Fruit fly (Drosophila melanogaster) whole organism, embryonic: ENCODE data around the gene Prosalpha6.
A peak's percentile ranks its signal among the peaks of the same experiment; 100 is the strongest.

ENCODE experiments used
- ATbp ChIP-seq: fragments of 200-800 bp; sonication (Bioruptor generic); optimal IDR thresholded peaks from 2 replicates; lab custom pipeline; 2017; ENCODE audit warnings: missing biosample characterization, mild to moderate bottlenecking, missing genetic modification characterization, missing genetic modification reagents
- Atf3 ChIP-seq: fragments of 200-800 bp; sonication (Bioruptor generic); optimal IDR thresholded peaks from 3 replicates; lab custom pipeline; 2016; ENCODE audit warnings: missing biosample characterization, missing genetic modification characterization
- B-H1 ChIP-seq: fragments of 200-800 bp; sonication (Bioruptor generic); IDR thresholded peaks from 3 replicates; pipeline ENCODE4 v1.3.6; 2022; ENCODE audit warnings: missing biosample characterization, missing genetic modification characterization
- Bgb ChIP-seq: fragments of 200-800 bp; sonication (Bioruptor generic); IDR thresholded peaks from 2 replicates; pipeline ENCODE4 v1.3.6; 2022; ENCODE audit warnings: missing biosample characterization, missing genetic modification characterization; ENCODE audit not compliant: partially characterized antibody
- CG11085 ChIP-seq: fragments of 200-800 bp; sonication (Bioruptor generic); IDR thresholded peaks from 2 replicates; pipeline ENCODE4 v1.3.6; 2022; ENCODE audit warnings: missing biosample characterization, missing genetic modification characterization
- CG12219 ChIP-seq: fragments of 200-800 bp; sonication (Bioruptor generic); optimal IDR thresholded peaks from 3 replicates; lab custom pipeline; 2018; ENCODE audit warnings: missing biosample characterization, mild to moderate bottlenecking, missing genetic modification characterization
- CG13775 ChIP-seq: fragments of 200-800 bp; sonication (Bioruptor generic); optimal IDR thresholded peaks from 3 replicates; lab custom pipeline; 2017; ENCODE audit warnings: missing biosample characterization, mild to moderate bottlenecking, missing genetic modification characterization
- CG14965 ChIP-seq: fragments of 200-800 bp; sonication (Bioruptor generic); optimal IDR thresholded peaks from 2 replicates; lab custom pipeline; 2016; ENCODE audit warnings: missing biosample characterization, missing genetic modification characterization, borderline replicate concordance
- CG1647 ChIP-seq: fragments of 200-800 bp; sonication (Bioruptor generic); optimal IDR thresholded peaks from 3 replicates; lab custom pipeline; 2016; ENCODE audit warnings: missing biosample characterization, missing genetic modification characterization
- CG16813 ChIP-seq: fragments of 200-800 bp; sonication (Bioruptor generic); IDR thresholded peaks from 3 replicates; pipeline ENCODE4 v1.3.6; 2022; ENCODE audit warnings: missing biosample characterization, missing genetic modification characterization; ENCODE audit not compliant: partially characterized antibody
- CG32772 ChIP-seq: fragments of 200-800 bp; sonication (Bioruptor generic); IDR thresholded peaks from 2 replicates; pipeline ENCODE4 v1.3.6; 2022; ENCODE audit warnings: missing biosample characterization, missing genetic modification characterization
- CG3847 ChIP-seq: fragments of 200-800 bp; sonication (Bioruptor generic); IDR thresholded peaks from 2 replicates; pipeline ENCODE4 v1.3.6; 2022; ENCODE audit warnings: missing biosample characterization, missing genetic modification characterization
- CG42726 ChIP-seq: fragments of 200-800 bp; sonication (Bioruptor generic); IDR thresholded peaks from 2 replicates; pipeline ENCODE4 v1.3.6; 2022; ENCODE audit warnings: missing biosample characterization, missing genetic modification characterization; ENCODE audit not compliant: partially characterized antibody
- CG7839 ChIP-seq: fragments of 200-800 bp; sonication (Bioruptor generic); optimal IDR thresholded peaks from 3 replicates; lab custom pipeline; 2018; ENCODE audit warnings: missing biosample characterization, mild to moderate bottlenecking, missing genetic modification characterization, moderate library complexity
- CG8290 ChIP-seq, 3 experiments: fragments of 200-800 bp; sonication (Bioruptor generic); optimal IDR thresholded peaks; 2 replicates each; lab custom pipeline; 2016 to 2019; ENCODE audit warnings: missing biosample characterization in 3 of 3, missing genetic modification characterization in 3 of 3, mild to moderate bottlenecking in 2 of 3, moderate library complexity in 1 of 3
- CG9797 ChIP-seq: fragments of 200-800 bp; sonication (Bioruptor generic); optimal IDR thresholded peaks from 3 replicates; lab custom pipeline; 2018; ENCODE audit warnings: missing biosample characterization, mild to moderate bottlenecking, missing genetic modification characterization
- CTCF ChIP-seq: fragments of 200-800 bp; sonication (Bioruptor generic); optimal IDR thresholded peaks from 2 replicates; lab custom pipeline; 2017; ENCODE audit warnings: missing biosample characterization, mild to moderate bottlenecking, missing genetic modification characterization, moderate library complexity
- D ChIP-seq, 2 experiments: fragments of 200-800 bp in 1 of 2; fragments of >200 bp in 1 of 2; sonication (Bioruptor generic) in 1 of 2; optimal IDR thresholded peaks; 2 replicates in 1 of 2; 3 replicates in 1 of 2; lab custom pipeline; 2017; ENCODE audit warnings: mild to moderate bottlenecking in 1 of 2, missing biosample characterization in 1 of 2, missing genetic modification characterization in 1 of 2, missing genetic modification reagents in 1 of 2
- D19A ChIP-seq: fragments of 200-800 bp; optimal IDR thresholded peaks from 3 replicates; lab custom pipeline; 2019; ENCODE audit warnings: missing biosample characterization, mild to moderate bottlenecking, missing genetic modification characterization, moderate library complexity
- Dek ChIP-seq: fragments of 200-800 bp; sonication (Bioruptor generic); optimal IDR thresholded peaks from 3 replicates; lab custom pipeline; 2019; ENCODE audit warnings: missing biosample characterization, mild to moderate bottlenecking, missing genetic modification characterization, moderate library complexity
- H2.0 ChIP-seq: fragments of 200-800 bp; sonication (Bioruptor generic); IDR thresholded peaks from 2 replicates; pipeline ENCODE4 v1.3.6; 2022; ENCODE audit warnings: missing biosample characterization, missing genetic modification characterization
- HLH4C ChIP-seq: fragments of 200-800 bp; sonication (Bioruptor generic); IDR thresholded peaks from 3 replicates; pipeline ENCODE4 v1.3.6; 2022; ENCODE audit warnings: missing biosample characterization, missing genetic modification characterization; ENCODE audit not compliant: partially characterized antibody
- HmgD ChIP-seq: fragments of 200-800 bp; sonication (Bioruptor generic); optimal IDR thresholded peaks from 3 replicates; lab custom pipeline; 2016; ENCODE audit warnings: missing biosample characterization, missing genetic modification characterization
- Hr3 ChIP-seq: fragments of 200-800 bp; sonication (Bioruptor generic); optimal IDR thresholded peaks from 3 replicates; lab custom pipeline; 2016; ENCODE audit warnings: missing biosample characterization, missing genetic modification characterization
- Meics ChIP-seq: fragments of 200-800 bp; sonication (Bioruptor generic); optimal IDR thresholded peaks from 2 replicates; lab custom pipeline; 2017; ENCODE audit warnings: missing biosample characterization, mild to moderate bottlenecking, missing genetic modification characterization
- Mrtf ChIP-seq: fragments of 200-800 bp; sonication (Bioruptor generic); IDR thresholded peaks from 3 replicates; pipeline ENCODE4 v1.3.6; 2022; ENCODE audit warnings: missing biosample characterization, missing genetic modification characterization
- NFAT ChIP-seq: fragments of 200-800 bp; sonication (Bioruptor generic); IDR thresholded peaks from 2 replicates; pipeline ENCODE4 v1.3.6; 2022; ENCODE audit warnings: missing biosample characterization, missing genetic modification characterization
- Six4 ChIP-seq: fragments of 200-800 bp; sonication (Bioruptor generic); optimal IDR thresholded peaks from 2 replicates; lab custom pipeline; 2016; ENCODE audit warnings: missing biosample characterization, missing genetic modification characterization
- Spps ChIP-seq: fragments of 200-800 bp; sonication (Bioruptor generic); optimal IDR thresholded peaks from 2 replicates; lab custom pipeline; 2018; ENCODE audit warnings: missing biosample characterization, mild to moderate bottlenecking, missing genetic modification characterization
- abd-A ChIP-seq: fragments of 200-800 bp; sonication (Bioruptor generic); optimal IDR thresholded peaks from 3 replicates; lab custom pipeline; 2019; ENCODE audit warnings: missing biosample characterization, mild to moderate bottlenecking, missing genetic modification characterization, moderate library complexity
- ap ChIP-seq: fragments of 200-800 bp; sonication (Bioruptor generic); IDR thresholded peaks from 2 replicates; pipeline ENCODE4 v1.3.6; 2022; ENCODE audit warnings: missing biosample characterization, missing genetic modification characterization
- br ChIP-seq: fragments of >200 bp; optimal IDR thresholded peaks from 2 replicates; lab custom pipeline; 2017
- btn ChIP-seq: fragments of 200-800 bp; sonication (Bioruptor generic); optimal IDR thresholded peaks from 2 replicates; lab custom pipeline; 2016; ENCODE audit warnings: missing biosample characterization, missing genetic modification characterization
- dmrt99B ChIP-seq: fragments of 200-800 bp; sonication (Bioruptor generic); optimal IDR thresholded peaks from 2 replicates; lab custom pipeline; 2018; ENCODE audit warnings: missing biosample characterization, mild to moderate bottlenecking, missing genetic modification characterization, moderate library complexity
- esg ChIP-seq: fragments of 200-800 bp; sonication (Bioruptor generic); conservative IDR thresholded peaks from 2 replicates; pipeline ENCODE4 v1.3.6; 2022; ENCODE audit warnings: missing biosample characterization, missing genetic modification characterization
- fd64A ChIP-seq: fragments of 200-800 bp; sonication (Bioruptor generic); optimal IDR thresholded peaks from 3 replicates; lab custom pipeline; 2018; ENCODE audit warnings: missing biosample characterization, mild to moderate bottlenecking, missing genetic modification characterization
- gfzf ChIP-seq: fragments of 200-800 bp; sonication (Bioruptor generic); optimal IDR thresholded peaks from 2 replicates; lab custom pipeline; 2016; ENCODE audit warnings: missing biosample characterization, mild to moderate bottlenecking, missing genetic modification characterization, moderate library complexity
- inv ChIP-seq: fragments of 200-800 bp; sonication (Bioruptor generic); IDR thresholded peaks from 2 replicates; pipeline ENCODE4 v1.3.6; 2022; ENCODE audit warnings: missing biosample characterization, missing genetic modification characterization; ENCODE audit not compliant: partially characterized antibody
- kay ChIP-seq: fragments of 200-800 bp; sonication (Bioruptor generic); optimal IDR thresholded peaks from 2 replicates; lab custom pipeline; 2016; ENCODE audit warnings: missing biosample characterization, missing genetic modification characterization
- lov ChIP-seq, 2 experiments: fragments of 200-800 bp in 1 of 2; fragments of >200 bp in 1 of 2; sonication (Bioruptor generic) in 1 of 2; IDR thresholded peaks in 1 of 2; optimal IDR thresholded peaks in 1 of 2; 2 replicates in 1 of 2; 3 replicates in 1 of 2; pipeline versions ENCODE4 v1.3.6 to Lab custom; 2017 to 2022; ENCODE audit warnings: missing biosample characterization in 1 of 2, missing genetic modification characterization in 1 of 2
- odd ChIP-seq: fragments of 200-800 bp; sonication (Bioruptor generic); optimal IDR thresholded peaks from 2 replicates; lab custom pipeline; 2017; ENCODE audit warnings: missing biosample characterization, mild to moderate bottlenecking, missing genetic modification characterization
- pb ChIP-seq: fragments of 200-800 bp; sonication (Bioruptor generic); optimal IDR thresholded peaks from 3 replicates; lab custom pipeline; 2016; ENCODE audit warnings: missing biosample characterization, missing genetic modification characterization
- pfk ChIP-seq: fragments of 200-800 bp; sonication (Bioruptor generic); optimal IDR thresholded peaks from 2 replicates; lab custom pipeline; 2018; ENCODE audit warnings: missing biosample characterization, mild to moderate bottlenecking, missing genetic modification characterization, moderate library complexity
- phol ChIP-seq: fragments of 200-800 bp; sonication (Bioruptor generic); optimal IDR thresholded peaks from 3 replicates; lab custom pipeline; 2018; ENCODE audit warnings: missing biosample characterization, mild to moderate bottlenecking, missing genetic modification characterization, moderate library complexity
- row ChIP-seq: fragments of 200-800 bp; sonication (Bioruptor generic); IDR thresholded peaks from 3 replicates; pipeline ENCODE4 v1.3.6; 2022; ENCODE audit warnings: missing biosample characterization, missing genetic modification characterization
- sisA ChIP-seq: fragments of 200-800 bp; sonication (Bioruptor generic); IDR thresholded peaks from 2 replicates; pipeline ENCODE4 v1.3.6; 2022; ENCODE audit warnings: missing biosample characterization, missing genetic modification characterization
- slp2 ChIP-seq: fragments of 200-800 bp; sonication (Bioruptor generic); optimal IDR thresholded peaks from 2 replicates; lab custom pipeline; 2016; ENCODE audit warnings: missing biosample characterization, missing genetic modification characterization
- ssp ChIP-seq: fragments of 200-800 bp; sonication (Bioruptor generic); IDR thresholded peaks from 2 replicates; pipeline ENCODE4 v1.3.6; 2022; ENCODE audit warnings: missing biosample characterization, missing genetic modification characterization
- tio ChIP-seq: fragments of 200-800 bp; sonication (Bioruptor generic); optimal IDR thresholded peaks from 2 replicates; lab custom pipeline; 2017; ENCODE audit warnings: missing biosample characterization, missing genetic modification characterization, inconsistent platforms
- toy ChIP-seq: fragments of 200-800 bp; sonication (Bioruptor generic); IDR thresholded peaks from 2 replicates; pipeline ENCODE4 v1.3.6; 2022; ENCODE audit warnings: missing biosample characterization, missing genetic modification characterization
- tup ChIP-seq: fragments of 200-800 bp; sonication (Bioruptor generic); optimal IDR thresholded peaks from 2 replicates; lab custom pipeline; 2016; ENCODE audit warnings: missing biosample characterization, mild to moderate bottlenecking, missing genetic modification characterization, moderate library complexity

Prosalpha6 gene

DNA sequence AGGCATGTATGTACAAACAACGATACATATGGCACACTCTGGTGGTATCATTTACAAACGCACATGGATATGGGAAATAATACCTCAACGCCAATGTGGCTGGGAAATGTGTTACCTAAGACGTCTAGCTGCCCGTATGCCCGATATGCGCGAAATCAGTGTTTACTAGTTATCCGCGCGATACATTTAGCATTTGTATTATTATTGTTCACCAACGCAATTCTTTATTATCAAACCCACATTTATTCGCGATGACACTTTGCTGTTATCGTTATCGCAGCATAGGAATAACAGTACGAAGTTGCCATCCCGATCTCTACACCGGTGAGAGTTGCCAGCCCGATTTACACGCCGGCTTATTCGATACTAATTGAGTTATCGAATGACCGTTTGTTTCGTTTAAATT is 25.6 kb downstream of the Prosalpha6 start, which contains the start of gene chico (continued):
- TF ChIP-seq CG16813 (GFP tag; lab: Robert Waterston, UW) (peak; percentile 53), CG1647 (no peak), gfzf (GFP tag; lab: Kevin White, UChicago) (peak; percentile 38), lov (optimal IDR thresholded peaks at IDR 0.05; lab: Kevin White, UChicago) (no peak), lov (GFP tag; IDR thresholded peaks at IDR 0.05; lab: Robert Waterston, UW) (no peak), CG9797 (GFP tag; lab: Kevin White, UChicago) (peak; percentile 53), CG13775 (GFP tag; lab: Kevin White, UChicago) (no peak), ssp (GFP tag; lab: Robert Waterston, UW) (no peak), Bgb (GFP tag; lab: Robert Waterston, UW) (peak; percentile 77), HLH4C (GFP tag; lab: Robert Waterston, UW) (peak; percentile 80), Meics (GFP tag; lab: Kevin White, UChicago) (no peak), odd (GFP tag; lab: Kevin White, UChicago) (no peak), Mrtf (GFP tag; lab: Robert Waterston, UW) (no peak), B-H1 (no peak), CG42726 (peak; percentile 35; the same call in 1 of the 2 replicates), ATbp (GFP tag; lab: Kevin White, UChicago) (no peak), CG8290 (GFP tag; optimal IDR thresholded peaks at IDR 0.05; lab: Kevin White, UChicago) (no peak), CG8290 (tag; optimal IDR thresholded peaks at IDR 0.05; lab: Kevin White, UChicago) (no peak), Atf3 (GFP tag; lab: Kevin White, UChicago) (no peak), phol (tag; lab: Kevin White, UChicago) (peak; percentile 43), D (optimal IDR thresholded peaks at IDR 0.05; lab: Kevin White, UChicago) (no peak), D (GFP tag; optimal IDR thresholded peaks at IDR 0.05; lab: Kevin White, UChicago) (no peak), kay (no peak), tio (no peak), H2.0 (GFP tag; lab: Robert Waterston, UW) (no peak), HmgD (GFP tag; lab: Kevin White, UChicago) (no peak), CG32772 (GFP tag; lab: Robert Waterston, UW) (no peak), pb (no peak), CG14965 (no peak), Dek (tag; lab: Kevin White, UChicago) (no peak), slp2 (no peak), Spps (tag; lab: Kevin White, UChicago) (peak; percentile 0), ap (no peak), fd64A (GFP tag; lab: Kevin White, UChicago) (no peak), Hr3 (no peak), toy (GFP tag; lab: Robert Waterston, UW) (no peak), Six4 (GFP tag; lab: Kevin White, UChicago) (no peak), dmrt99B (tag; lab: Kevin White, UChicago) (no peak), CTCF (GFP tag; lab: Kevin White, UChicago) (no peak), pfk (peak; percentile 68), CG3847 (GFP tag; lab: Robert Waterston, UW) (no peak; the same call in 1 of the 2 replicates), btn (no peak), D19A (tag; lab: Kevin White, UChicago) (no peak), CG11085 (GFP tag; lab: Robert Waterston, UW) (no peak), row (GFP tag; lab: Robert Waterston, UW) (peak; percentile 49; the same call in 1 of the 3 replicates), CG12219 (GFP tag; lab: Kevin White, UChicago) (no peak), br (lab: Kevin White, UChicago) (no peak), NFAT (GFP tag; lab: Robert Waterston, UW) (no peak), sisA (GFP tag; lab: Robert Waterston, UW) (no peak), tup (no peak), abd-A (no peak), inv (GFP tag; lab: Robert Waterston, UW) (no peak), CG7839 (no peak), esg (no peak)
